Worm (Caenorhabditis elegans): ENCODE data around the gene elb-1.

The elb-1 gene

DNA sequence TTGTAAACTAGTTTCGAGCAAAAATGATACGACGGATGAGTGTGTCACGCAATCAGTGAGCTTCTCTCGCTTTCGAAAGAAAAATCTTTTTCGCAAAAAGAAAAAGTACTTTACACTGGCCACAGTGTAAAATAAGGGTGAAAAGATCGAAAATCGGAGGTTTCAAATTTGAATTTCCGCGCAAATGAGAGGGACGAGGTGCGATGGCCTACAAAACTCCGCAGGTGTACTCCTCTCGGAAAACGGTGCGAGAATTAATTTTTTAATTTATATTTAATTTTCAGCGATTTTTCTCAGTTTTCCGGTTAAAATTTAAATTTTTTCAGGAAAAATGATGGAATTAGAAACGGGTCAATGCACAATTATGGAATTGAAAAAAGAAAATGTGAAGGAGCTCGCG, 27.5 kb upstream of the elb-1 start, which contains the start of gene mrt-2 (continued):
- no peak for TF ChIP-seq mdt-29 (GFP tag; IDR thresholded peaks at IDR 0.05)
- TF ChIP-seq vab-7 (GFP tag; IDR thresholded peaks at IDR 0.05) = no peak
- peak; percentile 16 for TF ChIP-seq ztf-7 (tag; optimal IDR thresholded peaks at IDR 0.05)
- TF ChIP-seq mep-1 (tag; optimal IDR thresholded peaks at IDR 0.05) = peak; percentile 76
- no peak for TF ChIP-seq nhr-41 (GFP tag; IDR thresholded peaks at IDR 0.05)
- TF ChIP-seq Y75B8A.6 (GFP tag; IDR thresholded peaks at IDR 0.05) = no peak
- TF ChIP-seq dmd-8 (GFP tag; IDR thresholded peaks at IDR 0.05) = no peak
- no peak for TF ChIP-seq madf-5 (GFP tag; IDR thresholded peaks at IDR 0.05)
- TF ChIP-seq dve-1 (tag; optimal IDR thresholded peaks at IDR 0.05; ENCODE audit: insufficient read depth) = peak; percentile 64
- no peak; the same call in 1 of the 2 replicates for TF ChIP-seq tra-1 (GFP tag; IDR thresholded peaks at IDR 0.05)
- peak; percentile 27 for TF ChIP-seq spr-1 (tag; optimal IDR thresholded peaks at IDR 0.05)

DNA sequence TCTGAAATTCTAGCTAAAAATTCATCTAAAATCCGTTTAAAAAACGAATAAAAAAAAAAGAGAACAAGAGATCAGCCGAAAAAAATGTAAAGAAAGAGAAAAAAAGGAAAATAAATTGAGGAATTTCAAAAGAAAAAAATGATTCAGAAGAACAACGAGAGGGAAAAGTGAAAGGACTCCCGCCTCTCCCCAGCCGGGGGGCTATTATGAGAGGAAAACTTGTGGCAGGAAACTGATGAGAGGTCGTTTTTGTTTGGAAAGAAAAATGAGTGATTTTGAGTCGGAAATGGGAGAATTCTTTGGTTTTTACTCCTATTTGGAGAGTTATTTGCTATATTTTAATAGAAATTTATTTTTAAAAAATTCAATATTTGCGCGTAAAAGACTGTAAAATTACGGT, 22.9 kb upstream of the elb-1 start:
- TF ChIP-seq nhr-77 (tag; optimal IDR thresholded peaks at IDR 0.05) = no peak
- no peak for TF ChIP-seq hlh-30 (tag; optimal IDR thresholded peaks at IDR 0.05; ENCODE audit: insufficient read depth)
- no peak for TF ChIP-seq Y48G9A.11 (GFP tag; IDR thresholded peaks at IDR 0.05)
- no peak for TF ChIP-seq pha-4 (GFP tag; IDR thresholded peaks at IDR 0.05)
- no peak for TF ChIP-seq pha-4 (tag; optimal IDR thresholded peaks at IDR 0.05)
- no peak for TF ChIP-seq ctbp-1 (GFP tag; IDR thresholded peaks at IDR 0.05)
- TF ChIP-seq lin-29 (GFP tag; IDR thresholded peaks at IDR 0.05) = no peak
- TF ChIP-seq nhr-28 (tag; optimal IDR thresholded peaks at IDR 0.05) = no peak
- no peak for TF ChIP-seq lin-39 (tag; optimal IDR thresholded peaks at IDR 0.05)
- TF ChIP-seq daf-12 (tag; optimal IDR thresholded peaks at IDR 0.05) = no peak
- TF ChIP-seq dpl-1 (GFP tag; optimal IDR thresholded peaks at IDR 0.05) = no peak
- TF ChIP-seq nhr-25 (tag; optimal IDR thresholded peaks at IDR 0.05; ENCODE audit: borderline replicate concordance, insufficient read depth) = no peak
- no peak for TF ChIP-seq ceh-32 (tag; optimal IDR thresholded peaks at IDR 0.05; ENCODE audit: poor library complexity)
- TF ChIP-seq mdt-29 (GFP tag; IDR thresholded peaks at IDR 0.05) = no peak
- no peak for TF ChIP-seq Y5F2A.4 (GFP tag; optimal IDR thresholded peaks at IDR 0.05)
- TF ChIP-seq mes-2 (tag; optimal IDR thresholded peaks at IDR 0.05; ENCODE audit: poor library complexity, severe bottlenecking) = no peak

ce11 chrIII:11740868-11741267, 21.6 kb upstream of the elb-1 start:
- TF ChIP-seq dpl-1 (GFP tag; optimal IDR thresholded peaks at IDR 0.05) = peak; percentile 3
- TF ChIP-seq aha-1 (tag) = peak; percentile 46
- TF ChIP-seq pha-4 (GFP tag; IDR thresholded peaks at IDR 0.05) = no peak
- TF ChIP-seq pha-4 (tag; optimal IDR thresholded peaks at IDR 0.05) = peak; percentile 71
- TF ChIP-seq zfp-2 (tag; optimal IDR thresholded peaks at IDR 0.05) = no peak

- 0 out of 2 replicates have a peak, but pooled peaks have one; percentile 36 for TF ChIP-seq ctbp-1 (GFP tag; IDR thresholded peaks at IDR 0.05)
- TF ChIP-seq madf-5 (GFP tag; IDR thresholded peaks at IDR 0.05) = no peak
- TF ChIP-seq cey-2 (tag; optimal IDR thresholded peaks at IDR 0.05; ENCODE audit: borderline replicate concordance, insufficient read depth) = no peak
- TF ChIP-seq daf-16 (GFP tag; optimal IDR thresholded peaks at IDR 0.05) = no peak
- TF ChIP-seq daf-16 (tag; optimal IDR thresholded peaks at IDR 0.05) = no peak
- no peak for TF ChIP-seq zfp-2 (tag; optimal IDR thresholded peaks at IDR 0.05)
- no peak for TF ChIP-seq pha-4 (GFP tag; IDR thresholded peaks at IDR 0.05)
- no peak for TF ChIP-seq pha-4 (tag; optimal IDR thresholded peaks at IDR 0.05)
- TF ChIP-seq nhr-6 (tag; optimal IDR thresholded peaks at IDR 0.05) = no peak
- TF ChIP-seq attf-4 (tag; optimal IDR thresholded peaks at IDR 0.05) = no peak
- TF ChIP-seq nhr-11 (tag; optimal IDR thresholded peaks at IDR 0.05) = no peak
- TF ChIP-seq hlh-11 (tag; optimal IDR thresholded peaks at IDR 0.05) = peak; percentile 53
- TF ChIP-seq zip-2 (tag; optimal IDR thresholded peaks at IDR 0.05) = no peak
- no peak for TF ChIP-seq daf-8 (GFP tag; IDR thresholded peaks at IDR 0.05)
- TF ChIP-seq dpl-1 (GFP tag; optimal IDR thresholded peaks at IDR 0.05) = no peak
- peak in 1 of 2 experiments; percentile 3 for TF ChIP-seq hif-1 (tag; optimal IDR thresholded peaks at IDR 0.05)
- TF ChIP-seq hlh-30 (tag; optimal IDR thresholded peaks at IDR 0.05; ENCODE audit: insufficient read depth) = peak; percentile 87
- no peak for TF ChIP-seq pqm-1 (tag; optimal IDR thresholded peaks at IDR 0.05)
- no peak for TF ChIP-seq arid-1 (GFP tag; conservative IDR thresholded peaks at IDR 0.05)
- TF ChIP-seq ceh-82 (tag; optimal IDR thresholded peaks at IDR 0.05) = no peak
- TF ChIP-seq zfp-3 (GFP tag; conservative IDR thresholded peaks at IDR 0.05) = no peak
- TF ChIP-seq nhr-111 (GFP tag; optimal IDR thresholded peaks at IDR 0.05) = no peak
- peak; percentile 6 for TF ChIP-seq dve-1 (tag; optimal IDR thresholded peaks at IDR 0.05; ENCODE audit: insufficient read depth)
- TF ChIP-seq lin-1 (GFP tag; IDR thresholded peaks at IDR 0.05) = no peak
- TF ChIP-seq F49E8.2 (tag; optimal IDR thresholded peaks at IDR 0.05; ENCODE audit: borderline replicate concordance) = no peak
Measured at ce11 chrIII:11738482-11738881, 19.2 kb upstream of the elb-1 start.

All from whole organism, L4 larva.